Worm (Caenorhabditis elegans) whole organism, early embryonic: Measurements from ENCODE around the gene mapk-15.

Source experiments
- F13C5.2 ChIP-seq: sonication (generic microtip); optimal IDR thresholded peaks from 2 replicates; lab custom pipeline; 2017; ENCODE audit warnings: mild to moderate bottlenecking, missing genetic modification characterization, inconsistent platforms, missing compliant biosample characterization
- ama-1 ChIP-seq: fragments of 150-350 bp; optimal IDR thresholded peaks from 2 replicates; lab custom pipeline; 2014
- ceh-36 ChIP-seq: sonication (generic microtip); optimal IDR thresholded peaks from 2 replicates; lab custom pipeline; 2016; ENCODE audit warnings: missing genetic modification characterization, inconsistent platforms, missing compliant biosample characterization
- hnd-1 ChIP-seq: sonication (generic microtip); optimal IDR thresholded peaks from 2 replicates; lab custom pipeline; 2016; ENCODE audit warnings: missing genetic modification characterization, missing compliant biosample characterization
- tbx-37 ChIP-seq: fragments of 200-800 bp; sonication (Bioruptor generic); conservative IDR thresholded peaks from 2 replicates; pipeline ENCODE4 v1.3.6; 2022; ENCODE audit warnings: missing genetic modification reagents, missing genetic modification characterization, missing compliant biosample characterization
- tra-4 ChIP-seq: sonication (generic microtip); optimal IDR thresholded peaks from 2 replicates; lab custom pipeline; 2017; ENCODE audit warnings: missing genetic modification characterization, missing compliant biosample characterization

- TF ChIP-seq ama-1 (lab: Kevin White, UChicago) (no peak), tbx-37 (GFP tag; lab: Robert Waterston, UW) (no peak), ceh-36 (tag; lab: Kevin White, UChicago) (no peak), F13C5.2 (no peak), hnd-1 (no peak), tra-4 (no peak)
Measured at ce11 chrIII:6072937-6073336, 5.3 kb downstream of the mapk-15 start.
